Worm (Caenorhabditis elegans) whole organism, L1 larva: ENCODE measurements around the gene T05C1.2.

Experiments
- C16A3.4 ChIP-seq: fragments of 150-350 bp; optimal IDR thresholded peaks from 2 replicates; lab custom pipeline; 2014; ENCODE audit warnings: missing biosample characterization, missing genetic modification characterization
- Y116A8C.19 ChIP-seq: sonication (generic microtip); optimal IDR thresholded peaks from 2 replicates; lab custom pipeline; 2016; ENCODE audit warnings: missing compliant biosample characterization, missing genetic modification characterization, borderline replicate concordance
- aha-1 ChIP-seq: fragments of 150-350 bp; optimal IDR thresholded peaks from 2 replicates; lab custom pipeline; 2014; ENCODE audit warnings: missing biosample characterization, missing genetic modification characterization
- alr-1 ChIP-seq: fragments of 200-800 bp; sonication (Bioruptor generic); optimal IDR thresholded peaks from 2 replicates; lab custom pipeline; 2018; ENCODE audit warnings: borderline replicate concordance, mild to moderate bottlenecking, missing genetic modification characterization, missing compliant biosample characterization
- aly-2 ChIP-seq: fragments of 150-350 bp; optimal IDR thresholded peaks from 2 replicates; lab custom pipeline; 2014; ENCODE audit warnings: missing biosample characterization, missing genetic modification characterization
- ceh-63 ChIP-seq: fragments of 200-800 bp; sonication (Bioruptor generic); optimal IDR thresholded peaks from 2 replicates; lab custom pipeline; 2018; ENCODE audit warnings: mild to moderate bottlenecking, missing genetic modification characterization, missing compliant biosample characterization
- ceh-88 ChIP-seq: fragments of 200-800 bp; sonication (Bioruptor generic); IDR thresholded peaks from 2 replicates; pipeline ENCODE4 v1.3.6; 2022; ENCODE audit warnings: missing genetic modification characterization, missing compliant biosample characterization
- ces-1 ChIP-seq: fragments of 150-350 bp; optimal IDR thresholded peaks from 2 replicates; lab custom pipeline; 2014; ENCODE audit warnings: missing biosample characterization, missing genetic modification reagents, missing genetic modification characterization
- dpl-1 ChIP-seq, 3 experiments: fragments of 150-350 bp in 2 of 3; sonication (generic microtip) in 1 of 3; optimal IDR thresholded peaks; 2 replicates each; lab custom pipeline; 2014 to 2017; ENCODE audit warnings: missing biosample characterization in 3 of 3, missing genetic modification characterization in 3 of 3, missing genetic modification reagents in 3 of 3
- efl-1 ChIP-seq, 4 experiments: fragments of 150-350 bp; optimal IDR thresholded peaks in 3 of 4; peaks in 1 of 4; 1 replicate in 1 of 4; 2 replicates in 3 of 4; lab custom pipeline; 2014; ENCODE audit warnings: missing biosample characterization in 2 of 4, missing genetic modification characterization in 2 of 4, missing genetic modification reagents in 2 of 4
- efl-3 ChIP-seq: fragments of 200-800 bp; sonication (Bioruptor generic); optimal IDR thresholded peaks from 2 replicates; lab custom pipeline; 2018; ENCODE audit warnings: mild to moderate bottlenecking, missing genetic modification characterization, missing compliant biosample characterization
- egl-13 ChIP-seq: sonication (generic microtip); optimal IDR thresholded peaks from 2 replicates; lab custom pipeline; 2016; ENCODE audit warnings: missing genotype, missing genetic modification reagents, missing genetic modification characterization, missing compliant biosample characterization
- elt-2 ChIP-seq: sonication (generic microtip); optimal IDR thresholded peaks from 2 replicates; lab custom pipeline; 2016; ENCODE audit warnings: missing genetic modification characterization, mild to moderate bottlenecking, inconsistent platforms, missing compliant biosample characterization, missing genetic modification reagents
- fkh-8 ChIP-seq: sonication (generic microtip); optimal IDR thresholded peaks from 2 replicates; lab custom pipeline; 2016; ENCODE audit warnings: mild to moderate bottlenecking, missing genetic modification characterization, missing compliant biosample characterization
- fos-1 ChIP-seq: fragments of 150-350 bp; optimal IDR thresholded peaks from 2 replicates; lab custom pipeline; 2014; ENCODE audit warnings: missing biosample characterization, missing genetic modification characterization
- hpl-2 ChIP-seq: fragments of 150-350 bp; optimal IDR thresholded peaks from 2 replicates; lab custom pipeline; 2014; ENCODE audit warnings: missing biosample characterization, missing genetic modification reagents, missing genetic modification characterization
- irx-1 ChIP-seq: sonication (generic microtip); optimal IDR thresholded peaks from 2 replicates; lab custom pipeline; 2016; ENCODE audit warnings: missing genetic modification characterization, missing compliant biosample characterization
- isw-1 ChIP-seq: fragments of 200-800 bp; sonication (Bioruptor generic); IDR thresholded peaks from 2 replicates; pipeline ENCODE4 v1.3.6; 2022; ENCODE audit warnings: missing genetic modification characterization, missing compliant biosample characterization
- lin-13 ChIP-seq: fragments of 150-350 bp; optimal IDR thresholded peaks from 2 replicates; lab custom pipeline; 2014; ENCODE audit warnings: missing biosample characterization, missing genetic modification reagents, missing genetic modification characterization
- lin-14 ChIP-seq: fragments of 200-800 bp; sonication (Bioruptor generic); optimal IDR thresholded peaks from 2 replicates; lab custom pipeline; 2018; ENCODE audit warnings: mild to moderate bottlenecking, missing genetic modification characterization, moderate library complexity, missing compliant biosample characterization
- lin-35 ChIP-seq, 2 experiments: fragments of 150-350 bp; optimal IDR thresholded peaks; 2 replicates each; lab custom pipeline; 2014; ENCODE audit warnings: missing biosample characterization in 2 of 2, missing genetic modification characterization in 2 of 2, missing genetic modification reagents in 2 of 2
- lir-3 ChIP-seq: sonication (generic microtip); optimal IDR thresholded peaks from 2 replicates; lab custom pipeline; 2016; ENCODE audit warnings: mild to moderate bottlenecking, missing genetic modification characterization, moderate library complexity, missing compliant biosample characterization; ENCODE audit not compliant: poor library complexity
- lsy-2 ChIP-seq, 2 experiments: fragments of 150-350 bp; optimal IDR thresholded peaks; 2 replicates each; lab custom pipeline; 2014; ENCODE audit warnings: missing biosample characterization in 2 of 2, missing genetic modification characterization in 2 of 2
- mdl-1 ChIP-seq, 2 experiments: fragments of 150-350 bp; optimal IDR thresholded peaks; 2 replicates each; lab custom pipeline; 2014 to 2017; ENCODE audit warnings: missing biosample characterization in 2 of 2, missing genetic modification characterization in 2 of 2, inconsistent platforms in 1 of 2
- mef-2 ChIP-seq: fragments of 150-350 bp; optimal IDR thresholded peaks from 2 replicates; lab custom pipeline; 2014; ENCODE audit warnings: missing biosample characterization, missing genetic modification characterization
- mep-1 ChIP-seq: fragments of 150-350 bp; optimal IDR thresholded peaks from 2 replicates; lab custom pipeline; 2014; ENCODE audit warnings: missing biosample characterization, missing genetic modification characterization
- nhr-12 ChIP-seq: sonication (generic microtip); optimal IDR thresholded peaks from 2 replicates; lab custom pipeline; 2017; ENCODE audit warnings: missing biosample characterization, missing genetic modification characterization
- nhr-19 ChIP-seq: fragments of 200-800 bp; sonication (Bioruptor generic); conservative IDR thresholded peaks from 2 replicates; pipeline ENCODE4 v1.3.6; 2022; ENCODE audit warnings: missing genetic modification characterization, missing compliant biosample characterization
- nhr-20 ChIP-seq: sonication (generic microtip); optimal IDR thresholded peaks from 2 replicates; lab custom pipeline; 2016; ENCODE audit warnings: mild to moderate bottlenecking, missing genetic modification characterization, missing compliant biosample characterization
- nhr-237 ChIP-seq: fragments of 150-350 bp; optimal IDR thresholded peaks from 2 replicates; lab custom pipeline; 2014; ENCODE audit warnings: missing biosample characterization, missing genetic modification characterization
- nhr-47 ChIP-seq: sonication (generic microtip); optimal IDR thresholded peaks from 2 replicates; lab custom pipeline; 2016; ENCODE audit warnings: mild to moderate bottlenecking, missing genetic modification characterization, moderate library complexity, missing compliant biosample characterization
- nhr-71 ChIP-seq: sonication (generic microtip); optimal IDR thresholded peaks from 2 replicates; lab custom pipeline; 2016; ENCODE audit warnings: mild to moderate bottlenecking, missing genetic modification characterization, moderate library complexity, missing compliant biosample characterization
- nhr-76 ChIP-seq: sonication (generic microtip); optimal IDR thresholded peaks from 2 replicates; lab custom pipeline; 2017; ENCODE audit warnings: missing biosample characterization, missing genetic modification characterization
- nhr-77 ChIP-seq: fragments of 150-350 bp; optimal IDR thresholded peaks from 2 replicates; lab custom pipeline; 2014; ENCODE audit warnings: missing biosample characterization, missing genetic modification characterization
- nhr-84 ChIP-seq: sonication (generic microtip); optimal IDR thresholded peaks from 2 replicates; lab custom pipeline; 2017; ENCODE audit warnings: missing biosample characterization, missing genetic modification characterization
- nhr-85 ChIP-seq: sonication (generic microtip); peaks from one replicate; lab custom pipeline; 2016; ENCODE audit warnings: missing genetic modification characterization, inconsistent platforms, missing compliant biosample characterization
- pag-3 ChIP-seq: sonication (generic microtip); optimal IDR thresholded peaks from 2 replicates; lab custom pipeline; 2017; ENCODE audit warnings: missing genetic modification characterization, mild to moderate bottlenecking, missing compliant biosample characterization, antibody characterized with exemption, borderline replicate concordance; ENCODE audit not compliant: insufficient read depth
- rnt-1 ChIP-seq: sonication (generic microtip); optimal IDR thresholded peaks from 2 replicates; lab custom pipeline; 2016; ENCODE audit warnings: mild to moderate bottlenecking, missing genetic modification characterization, moderate library complexity, missing compliant biosample characterization
- skn-1 ChIP-seq: fragments of 150-350 bp; optimal IDR thresholded peaks from 2 replicates; lab custom pipeline; 2014; ENCODE audit warnings: missing biosample characterization, missing genetic modification characterization
- snpc-4 ChIP-seq: fragments of 150-350 bp; optimal IDR thresholded peaks from 2 replicates; lab custom pipeline; 2014; ENCODE audit warnings: missing biosample characterization, missing genetic modification characterization
- sptf-1 ChIP-seq: fragments of 150-350 bp; optimal IDR thresholded peaks from 2 replicates; lab custom pipeline; 2014; ENCODE audit warnings: missing biosample characterization, missing genetic modification characterization
- unc-30 ChIP-seq: sonication (generic microtip); optimal IDR thresholded peaks from 2 replicates; lab custom pipeline; 2017; ENCODE audit warnings: missing biosample characterization, missing genetic modification characterization
- unc-86 ChIP-seq: sonication (generic microtip); optimal IDR thresholded peaks from 2 replicates; lab custom pipeline; 2016; ENCODE audit warnings: missing genetic modification characterization, missing compliant biosample characterization
- zag-1 ChIP-seq: fragments of 150-350 bp; optimal IDR thresholded peaks from 2 replicates; lab custom pipeline; 2014; ENCODE audit warnings: missing biosample characterization, missing genetic modification characterization
- ztf-11 ChIP-seq, 2 experiments: sonication (generic microtip); optimal IDR thresholded peaks; 2 replicates each; lab custom pipeline; 2016 to 2017; ENCODE audit warnings: missing genetic modification characterization in 2 of 2, missing biosample characterization in 1 of 2, missing compliant biosample characterization in 1 of 2

The T05C1.2 gene

DNA sequence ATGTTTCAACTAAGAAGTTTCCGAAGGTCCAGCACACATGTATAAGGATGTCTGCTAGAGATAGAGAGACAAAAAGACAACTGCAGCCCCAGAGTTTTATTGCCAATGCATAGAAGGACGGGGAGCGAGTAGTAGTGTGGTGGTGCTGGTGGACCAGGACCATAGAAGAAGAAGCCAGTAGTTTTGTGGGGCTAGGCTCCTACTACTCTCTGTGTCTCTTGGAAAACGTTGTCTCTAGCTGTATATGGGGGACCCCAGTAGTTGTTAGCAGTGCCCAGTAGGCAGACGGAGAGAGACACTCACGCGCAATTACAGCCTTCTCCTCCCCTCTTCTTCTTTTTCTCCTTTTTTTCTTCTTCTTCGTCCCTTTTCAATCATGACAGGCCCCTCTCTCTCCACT lies 25.9 kb downstream of the T05C1.2 start (continued):
- TF ChIP-seq mdl-1 (tag; optimal IDR thresholded peaks at IDR 0.05; lab: Kevin White, UChicago) (no peak), ceh-63 (no peak), nhr-77 (tag; lab: Kevin White, UChicago) (no peak), alr-1 (no peak), fkh-8 (tag; lab: Kevin White, UChicago) (peak; percentile 30), nhr-20 (tag; lab: Kevin White, UChicago) (no peak), ces-1 (GFP tag; lab: Kevin White, UChicago) (peak; percentile 18), pag-3 (tag; lab: Kevin White, UChicago) (no peak), lin-13 (GFP tag; lab: Kevin White, UChicago) (no peak), mep-1 (tag; lab: Kevin White, UChicago) (no peak), lsy-2 (tag; optimal IDR thresholded peaks at IDR 0.05; lab: Kevin White, UChicago) (peak in 1 of 2 experiments; percentile 30), isw-1 (peak; percentile 23), lin-35 (GFP tag; optimal IDR thresholded peaks at IDR 0.05; lab: Kevin White, UChicago) (peak in 1 of 2 experiments; percentile 22), irx-1 (tag; lab: Kevin White, UChicago) (no peak), egl-13 (tag; lab: Kevin White, UChicago) (no peak), fos-1 (tag; lab: Kevin White, UChicago) (no peak), rnt-1 (tag; lab: Kevin White, UChicago) (no peak), nhr-85 (tag; lab: Kevin White, UChicago) (no peak), sptf-1 (tag; lab: Kevin White, UChicago) (no peak), skn-1 (tag; lab: Kevin White, UChicago) (no peak), snpc-4 (tag; lab: Kevin White, UChicago) (no peak), nhr-76 (tag; lab: Kevin White, UChicago) (no peak), efl-3 (GFP tag; lab: Kevin White, UChicago) (no peak), nhr-19 (GFP tag; lab: Robert Waterston, UW) (no peak), aha-1 (tag; lab: Kevin White, UChicago) (no peak), unc-86 (tag; lab: Kevin White, UChicago) (peak; percentile 68), nhr-12 (no peak)

DNA sequence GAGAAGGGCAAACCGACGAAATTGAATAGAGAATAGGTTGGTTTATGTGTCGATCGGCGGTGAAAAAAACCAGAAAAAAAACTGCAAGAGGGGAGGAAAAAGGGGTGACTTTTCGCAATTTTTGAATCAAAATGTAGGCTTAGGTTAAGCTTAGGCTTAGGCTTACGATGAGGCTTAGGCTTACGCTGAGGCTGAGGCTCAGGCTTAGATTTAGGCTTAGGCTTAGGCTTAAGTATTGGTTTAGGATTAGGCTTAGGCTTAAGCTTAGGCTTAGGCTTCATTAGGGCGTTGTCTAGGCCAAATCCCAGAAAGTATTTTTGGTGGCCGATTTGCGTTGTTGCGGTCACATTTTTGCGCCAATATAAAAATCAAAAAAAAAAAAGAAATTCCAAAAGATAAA lies 27.1 kb downstream of the T05C1.2 start:
- TF ChIP-seq nhr-20 (tag; lab: Kevin White, UChicago), result no peak
- no peak for TF ChIP-seq nhr-85 (tag; lab: Kevin White, UChicago)
- TF ChIP-seq ces-1 (GFP tag; lab: Kevin White, UChicago), result no peak
- TF ChIP-seq irx-1 (tag; lab: Kevin White, UChicago), result no peak
- no peak for TF ChIP-seq nhr-47
- TF ChIP-seq alr-1, result no peak
- TF ChIP-seq mep-1 (tag; lab: Kevin White, UChicago), result no peak
- no peak for TF ChIP-seq efl-3 (GFP tag; lab: Kevin White, UChicago)
- TF ChIP-seq nhr-71 (tag; lab: Kevin White, UChicago), result no peak
- TF ChIP-seq Y116A8C.19 (tag; lab: Kevin White, UChicago), result no peak
- TF ChIP-seq zag-1 (tag; lab: Kevin White, UChicago), result no peak
- TF ChIP-seq ceh-88 (GFP tag; lab: Robert Waterston, UW), result no peak
- TF ChIP-seq mef-2 (tag; lab: Kevin White, UChicago), result no peak
- no peak for TF ChIP-seq aly-2 (tag; lab: Kevin White, UChicago)
- TF ChIP-seq ztf-11 (tag; optimal IDR thresholded peaks at IDR 0.05; lab: Kevin White, UChicago), result no peak
- no peak for TF ChIP-seq nhr-84 (tag; lab: Kevin White, UChicago)
- TF ChIP-seq C16A3.4 (tag; lab: Kevin White, UChicago), result no peak
- TF ChIP-seq mdl-1 (tag; optimal IDR thresholded peaks at IDR 0.05; lab: Kevin White, UChicago), result no peak
- TF ChIP-seq lin-35 (GFP tag; optimal IDR thresholded peaks at IDR 0.05; lab: Kevin White, UChicago), result no peak
- TF ChIP-seq, all 84 proteins: peak for 0

DNA sequence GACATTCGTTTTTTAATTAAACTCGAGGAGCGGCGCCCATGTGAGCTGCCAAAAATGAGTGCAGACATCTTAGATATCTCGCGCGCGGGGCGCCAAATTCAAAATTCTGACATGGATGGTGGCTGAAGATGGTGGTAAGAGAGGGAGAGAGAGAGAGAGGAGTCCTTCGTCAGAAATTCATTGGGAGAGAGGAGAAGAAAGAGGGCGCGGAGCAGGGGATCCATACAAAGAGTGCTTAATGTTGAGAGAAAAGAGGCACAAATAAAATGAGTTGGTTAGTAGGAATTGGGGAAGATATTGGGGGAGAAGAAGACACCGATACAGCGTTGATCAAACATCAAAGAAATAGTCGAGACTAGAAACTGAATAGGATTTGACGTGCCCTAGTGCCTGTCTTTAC lies 28.5 kb downstream of the T05C1.2 start:
- TF ChIP-seq nhr-19 (GFP tag; lab: Robert Waterston, UW) (no peak), isw-1 (no peak), sptf-1 (tag; lab: Kevin White, UChicago) (no peak), nhr-237 (tag; lab: Kevin White, UChicago) (no peak), dpl-1 (GFP tag; optimal IDR thresholded peaks at IDR 0.05; lab: Kevin White, UChicago) (peak in 1 of 3 experiments; percentile 35), lin-35 (GFP tag; optimal IDR thresholded peaks at IDR 0.05; lab: Kevin White, UChicago) (peak in 1 of 2 experiments; percentile 34), lir-3 (tag; lab: Kevin White, UChicago) (no peak), hpl-2 (GFP tag; lab: Kevin White, UChicago) (no peak), nhr-12 (no peak), unc-30 (tag; lab: Kevin White, UChicago) (no peak), unc-86 (tag; lab: Kevin White, UChicago) (peak; percentile 55), efl-1 (optimal IDR thresholded peaks at IDR 0.05; lab: Kevin White, UChicago) (no peak), efl-1 (GFP tag; optimal IDR thresholded peaks at IDR 0.05 in 1 of 2; lab: Kevin White, UChicago) (peak; percentile 13 to 56), aly-2 (tag; lab: Kevin White, UChicago) (no peak), lin-14 (GFP tag; lab: Kevin White, UChicago) (peak; percentile 60), elt-2 (tag; lab: Kevin White, UChicago) (no peak), aha-1 (tag; lab: Kevin White, UChicago) (no peak), lin-13 (GFP tag; lab: Kevin White, UChicago) (no peak)
